Worm (Caenorhabditis elegans): ENCODE results near the gene fbxb-61.

- TF ChIP-seq lin-13 (GFP tag; optimal IDR thresholded peaks at IDR 0.05), result no peak
- no peak for TF ChIP-seq F13H6.1 (tag; optimal IDR thresholded peaks at IDR 0.05)
- no peak for TF ChIP-seq dmd-4 (tag; optimal IDR thresholded peaks at IDR 0.05)
- no peak for TF ChIP-seq nhr-237 (tag; optimal IDR thresholded peaks at IDR 0.05)
- no peak for TF ChIP-seq lin-11 (tag; optimal IDR thresholded peaks at IDR 0.05)
- no peak for TF ChIP-seq zag-1 (tag; optimal IDR thresholded peaks at IDR 0.05)
- TF ChIP-seq nhr-11 (tag; optimal IDR thresholded peaks at IDR 0.05), result no peak
- TF ChIP-seq egl-27 (tag; optimal IDR thresholded peaks at IDR 0.05), result no peak
- TF ChIP-seq ztf-11 (tag; optimal IDR thresholded peaks at IDR 0.05), result no peak
- TF ChIP-seq unc-62 (GFP tag; optimal IDR thresholded peaks at IDR 0.05), result no peak
- no peak for TF ChIP-seq nhr-77 (tag; optimal IDR thresholded peaks at IDR 0.05)
These were observed 4.2 kb downstream of the fbxb-61 start for ce11 chrV:19308137-19308536.

Measured in whole organism, L2 larva.